Worm (Caenorhabditis elegans) whole organism, L2 larva: Measurements from ENCODE around the gene W09C2.9.

Experiments
- Y55F3AM.14 ChIP-seq: fragments of 200-800 bp; sonication (Bioruptor generic); optimal IDR thresholded peaks from 2 replicates; lab custom pipeline; 2018; ENCODE audit warnings: mild to moderate bottlenecking, missing genetic modification characterization, missing compliant biosample characterization
- ama-1 ChIP-seq: fragments of 150-350 bp; optimal IDR thresholded peaks from 2 replicates; lab custom pipeline; 2018; ENCODE audit warnings: inconsistent platforms
- fos-1 ChIP-seq: fragments of 150-350 bp; optimal IDR thresholded peaks from 2 replicates; lab custom pipeline; 2014; ENCODE audit warnings: missing biosample characterization, missing genetic modification characterization
- lin-39 ChIP-seq: fragments of 150-350 bp; optimal IDR thresholded peaks from 2 replicates; lab custom pipeline; 2014; ENCODE audit warnings: missing biosample characterization, missing genetic modification reagents, missing genetic modification characterization
- unc-62 ChIP-seq: fragments of 150-350 bp; optimal IDR thresholded peaks from 2 replicates; lab custom pipeline; 2014; ENCODE audit warnings: missing biosample characterization, missing genetic modification reagents, missing genetic modification characterization
- ztf-11 ChIP-seq: sonication (generic microtip); optimal IDR thresholded peaks from 2 replicates; lab custom pipeline; 2017; ENCODE audit warnings: missing biosample characterization, missing genetic modification characterization

- TF ChIP-seq unc-62 (GFP tag; lab: Kevin White, UChicago), result no peak
- TF ChIP-seq ama-1 (lab: Kevin White, UChicago), result no peak
- TF ChIP-seq Y55F3AM.14 (GFP tag; lab: Kevin White, UChicago), result no peak
- no peak for TF ChIP-seq ztf-11 (tag; lab: Kevin White, UChicago)
- TF ChIP-seq fos-1 (tag; lab: Kevin White, UChicago), result no peak
- TF ChIP-seq lin-39 (tag; lab: Kevin White, UChicago), result no peak
Measured at ce11 chrIV:9617358-9617757, 5.8 kb downstream of the W09C2.9 start.
